Fruit fly (Drosophila melanogaster) whole organism, embryonic: Measurements from ENCODE around the gene CG11000.

Experiments
- ATbp ChIP-seq: fragments of 200-800 bp; sonication (Bioruptor generic); optimal IDR thresholded peaks from 2 replicates; lab custom pipeline; 2017; ENCODE audit warnings: missing biosample characterization, mild to moderate bottlenecking, missing genetic modification characterization, missing genetic modification reagents
- Blimp-1 ChIP-seq: fragments of 200-800 bp; sonication (Bioruptor generic); optimal IDR thresholded peaks from 3 replicates; lab custom pipeline; 2018; ENCODE audit warnings: missing biosample characterization, missing genetic modification characterization, mild to moderate bottlenecking, moderate library complexity, missing genetic modification reagents
- C15 ChIP-seq: fragments of 200-800 bp; sonication (Bioruptor generic); IDR thresholded peaks from 3 replicates; pipeline ENCODE4 v1.3.6; 2022; ENCODE audit warnings: missing biosample characterization, missing genetic modification characterization
- CG10147 ChIP-seq: fragments of 200-800 bp; sonication (Bioruptor generic); optimal IDR thresholded peaks from 2 replicates; lab custom pipeline; 2019; ENCODE audit warnings: missing biosample characterization, mild to moderate bottlenecking, missing genetic modification characterization, moderate library complexity
- CG10321 ChIP-seq: fragments of 200-800 bp; sonication (Bioruptor generic); IDR thresholded peaks from 2 replicates; pipeline ENCODE4 v1.3.6; 2022; ENCODE audit warnings: missing biosample characterization, missing genetic modification characterization
- CG11696 ChIP-seq: fragments of 200-800 bp; sonication (Bioruptor generic); IDR thresholded peaks from 2 replicates; pipeline ENCODE4 v1.3.6; 2022; ENCODE audit warnings: missing biosample characterization, missing genetic modification characterization
- CG12769 ChIP-seq: fragments of 200-800 bp; sonication (Bioruptor generic); optimal IDR thresholded peaks from 2 replicates; lab custom pipeline; 2019; ENCODE audit warnings: missing biosample characterization, mild to moderate bottlenecking, missing genetic modification characterization, moderate library complexity
- CG14860 ChIP-seq: fragments of 200-800 bp; sonication (Bioruptor generic); IDR thresholded peaks from 3 replicates; pipeline ENCODE4 v1.3.6; 2022; ENCODE audit warnings: missing biosample characterization, missing genetic modification characterization; ENCODE audit not compliant: partially characterized antibody
- CG16779 ChIP-seq: fragments of 200-800 bp; sonication (Bioruptor generic); IDR thresholded peaks from 2 replicates; pipeline ENCODE4 v1.3.6; 2022; ENCODE audit warnings: missing biosample characterization, missing genetic modification characterization
- CG16863 ChIP-seq: fragments of 200-800 bp; sonication (Bioruptor generic); optimal IDR thresholded peaks from 3 replicates; lab custom pipeline; 2016; ENCODE audit warnings: missing biosample characterization, missing genetic modification characterization
- CG17328 ChIP-seq: fragments of 200-800 bp; sonication (Bioruptor generic); IDR thresholded peaks from 2 replicates; pipeline ENCODE4 v1.3.6; 2022; ENCODE audit warnings: missing biosample characterization, missing genetic modification characterization
- CG17568 ChIP-seq: fragments of 200-800 bp; sonication (Bioruptor generic); optimal IDR thresholded peaks from 2 replicates; lab custom pipeline; 2018; ENCODE audit warnings: missing biosample characterization, mild to moderate bottlenecking, missing genetic modification characterization, moderate library complexity
- CG1792 ChIP-seq: fragments of 200-800 bp; sonication (Bioruptor generic); optimal IDR thresholded peaks from 2 replicates; lab custom pipeline; 2016; ENCODE audit warnings: missing biosample characterization, missing genetic modification characterization
- CG3065 ChIP-seq: fragments of 200-800 bp; sonication (Bioruptor generic); optimal IDR thresholded peaks from 2 replicates; lab custom pipeline; 2016; ENCODE audit warnings: missing biosample characterization, missing genetic modification characterization
- CG33213 ChIP-seq: fragments of 200-800 bp; sonication (Bioruptor generic); optimal IDR thresholded peaks from 3 replicates; lab custom pipeline; 2016; ENCODE audit warnings: missing biosample characterization, missing genetic modification characterization
- CG3838 ChIP-seq: fragments of 200-800 bp; sonication (Bioruptor generic); optimal IDR thresholded peaks from 3 replicates; lab custom pipeline; 2016; ENCODE audit warnings: missing biosample characterization, missing genetic modification characterization
- CG4617 ChIP-seq: fragments of 200-800 bp; sonication (Bioruptor generic); optimal IDR thresholded peaks from 3 replicates; lab custom pipeline; 2016; ENCODE audit warnings: missing biosample characterization, missing genetic modification characterization, borderline replicate concordance
- CG7556 ChIP-seq: fragments of 200-800 bp; sonication (Bioruptor generic); optimal IDR thresholded peaks from 2 replicates; lab custom pipeline; 2017; ENCODE audit warnings: missing biosample characterization, mild to moderate bottlenecking, missing genetic modification characterization
- CG7786 ChIP-seq: fragments of 200-800 bp; sonication (Bioruptor generic); optimal IDR thresholded peaks from 2 replicates; lab custom pipeline; 2016; ENCODE audit warnings: missing biosample characterization, missing genetic modification characterization
- CG7987 ChIP-seq: fragments of 200-800 bp; sonication (Bioruptor generic); optimal IDR thresholded peaks from 2 replicates; lab custom pipeline; 2018; ENCODE audit warnings: missing biosample characterization, mild to moderate bottlenecking, missing genetic modification characterization, moderate library complexity
- Dek ChIP-seq: fragments of 200-800 bp; sonication (Bioruptor generic); optimal IDR thresholded peaks from 3 replicates; lab custom pipeline; 2019; ENCODE audit warnings: missing biosample characterization, mild to moderate bottlenecking, missing genetic modification characterization, moderate library complexity
- Dp ChIP-seq: fragments of 200-800 bp; sonication (Bioruptor generic); optimal IDR thresholded peaks from 2 replicates; lab custom pipeline; 2018; ENCODE audit warnings: missing biosample characterization, mild to moderate bottlenecking, missing genetic modification characterization, moderate library complexity
- ERR ChIP-seq: fragments of 200-800 bp; sonication (Bioruptor generic); optimal IDR thresholded peaks from 2 replicates; lab custom pipeline; 2016; ENCODE audit warnings: missing biosample characterization, missing genetic modification characterization
- Fer3 ChIP-seq: fragments of 200-800 bp; sonication (Bioruptor generic); optimal IDR thresholded peaks from 2 replicates; lab custom pipeline; 2018; ENCODE audit warnings: missing biosample characterization, mild to moderate bottlenecking, missing genetic modification characterization, moderate library complexity
- HLH3B ChIP-seq: fragments of 200-800 bp; sonication (Bioruptor generic); IDR thresholded peaks from 2 replicates; pipeline ENCODE4 v1.3.6; 2022; ENCODE audit warnings: missing biosample characterization, missing genetic modification characterization
- Med ChIP-seq: fragments of 200-800 bp; sonication (Bioruptor generic); peaks from one replicate; lab custom pipeline; 2016; ENCODE audit warnings: missing biosample characterization, missing genetic modification characterization, mild to moderate bottlenecking, inconsistent platforms, moderate library complexity
- Mes4 ChIP-seq: fragments of 200-800 bp; sonication (Bioruptor generic); optimal IDR thresholded peaks from 2 replicates; lab custom pipeline; 2016; ENCODE audit warnings: missing biosample characterization, missing genetic modification characterization
- NFAT ChIP-seq: fragments of 200-800 bp; sonication (Bioruptor generic); IDR thresholded peaks from 2 replicates; pipeline ENCODE4 v1.3.6; 2022; ENCODE audit warnings: missing biosample characterization, missing genetic modification characterization
- Oli ChIP-seq: fragments of 200-800 bp; sonication (Bioruptor generic); optimal IDR thresholded peaks from 2 replicates; lab custom pipeline; 2018; ENCODE audit warnings: missing biosample characterization, mild to moderate bottlenecking, missing genetic modification characterization, moderate library complexity
- Optix ChIP-seq: fragments of 200-800 bp; sonication (Bioruptor generic); IDR thresholded peaks from 3 replicates; pipeline ENCODE4 v1.3.6; 2022; ENCODE audit warnings: missing biosample characterization, missing genetic modification characterization
- Ptx1 ChIP-seq: fragments of 200-800 bp; sonication (Bioruptor generic); IDR thresholded peaks from 2 replicates; pipeline ENCODE4 v1.3.6; 2022; ENCODE audit warnings: missing biosample characterization, missing genetic modification characterization
- Scr ChIP-seq: fragments of 200-800 bp; sonication (Bioruptor generic); IDR thresholded peaks from 2 replicates; pipeline ENCODE4 v1.3.6; 2022; ENCODE audit warnings: missing biosample characterization, missing genetic modification characterization; ENCODE audit not compliant: partially characterized antibody
- ase ChIP-seq: fragments of 200-800 bp; sonication (Bioruptor generic); IDR thresholded peaks from 3 replicates; pipeline ENCODE4 v1.3.6; 2022; ENCODE audit warnings: missing biosample characterization, missing genetic modification characterization
- ash1 ChIP-seq: fragments of 200-800 bp; sonication (Bioruptor generic); optimal IDR thresholded peaks from 2 replicates; lab custom pipeline; 2018; ENCODE audit warnings: missing biosample characterization, mild to moderate bottlenecking, missing genetic modification characterization
- chif ChIP-seq, 2 experiments: fragments of 200-800 bp; sonication (Bioruptor generic); optimal IDR thresholded peaks; 3 replicates each; lab custom pipeline; 2016; ENCODE audit warnings: missing biosample characterization in 2 of 2, missing genetic modification characterization in 2 of 2
- dysf ChIP-seq: fragments of 200-800 bp; sonication (Bioruptor generic); IDR thresholded peaks from 3 replicates; pipeline ENCODE4 v1.3.6; 2022; ENCODE audit warnings: missing biosample characterization, missing genetic modification characterization
- ems ChIP-seq: fragments of 200-800 bp; sonication (Bioruptor generic); optimal IDR thresholded peaks from 3 replicates; lab custom pipeline; 2016; ENCODE audit warnings: missing biosample characterization, missing genetic modification characterization
- gcm2 ChIP-seq: fragments of 200-800 bp; sonication (Bioruptor generic); optimal IDR thresholded peaks from 2 replicates; lab custom pipeline; 2016; ENCODE audit warnings: missing biosample characterization, missing genetic modification characterization
- ind ChIP-seq: fragments of 200-800 bp; sonication (Bioruptor generic); optimal IDR thresholded peaks from 3 replicates; lab custom pipeline; 2016; ENCODE audit warnings: missing biosample characterization, missing genetic modification characterization
- mirr ChIP-seq: fragments of 200-800 bp; sonication (Bioruptor generic); optimal IDR thresholded peaks from 3 replicates; lab custom pipeline; 2018; ENCODE audit warnings: missing biosample characterization, mild to moderate bottlenecking, missing genetic modification characterization
- pan ChIP-seq, 4 experiments: fragments of >200 bp in 3 of 4; fragments of 200-800 bp in 1 of 4; sonication (Bioruptor generic) in 1 of 4; optimal IDR thresholded peaks in 3 of 4; IDR thresholded peaks in 1 of 4; 2 replicates each; pipeline versions ENCODE4 v1.3.6 to Lab custom; 2017 to 2022; ENCODE audit warnings: missing biosample characterization in 2 of 4, missing genetic modification characterization in 2 of 4, mixed read lengths in 1 of 4
- peb ChIP-seq: fragments of 200-800 bp; sonication (Bioruptor generic); IDR thresholded peaks from 2 replicates; pipeline ENCODE4 v1.3.6; 2022; ENCODE audit warnings: missing biosample characterization, missing genetic modification characterization
- pfk ChIP-seq: fragments of 200-800 bp; sonication (Bioruptor generic); optimal IDR thresholded peaks from 2 replicates; lab custom pipeline; 2018; ENCODE audit warnings: missing biosample characterization, mild to moderate bottlenecking, missing genetic modification characterization, moderate library complexity
- scrt ChIP-seq: fragments of 200-800 bp; sonication (Bioruptor generic); optimal IDR thresholded peaks from 2 replicates; lab custom pipeline; 2018; ENCODE audit warnings: missing biosample characterization, mild to moderate bottlenecking, missing genetic modification characterization, moderate library complexity
- seq ChIP-seq: fragments of 200-800 bp; sonication (Bioruptor generic); IDR thresholded peaks from 2 replicates; pipeline ENCODE4 v1.3.6; 2022; ENCODE audit warnings: missing biosample characterization, missing genetic modification characterization
- slbo ChIP-seq: fragments of 200-800 bp; sonication (Bioruptor generic); IDR thresholded peaks from 2 replicates; pipeline ENCODE4 v1.3.6; 2022; ENCODE audit warnings: missing biosample characterization, missing genetic modification characterization
- tap ChIP-seq: fragments of 200-800 bp; optimal IDR thresholded peaks from 3 replicates; lab custom pipeline; 2019; ENCODE audit warnings: missing biosample characterization, mild to moderate bottlenecking, missing genetic modification characterization, moderate library complexity
- tin ChIP-seq: fragments of 200-800 bp; sonication (Bioruptor generic); optimal IDR thresholded peaks from 3 replicates; lab custom pipeline; 2016; ENCODE audit warnings: missing biosample characterization, missing genetic modification characterization

CG11000 gene

DNA sequence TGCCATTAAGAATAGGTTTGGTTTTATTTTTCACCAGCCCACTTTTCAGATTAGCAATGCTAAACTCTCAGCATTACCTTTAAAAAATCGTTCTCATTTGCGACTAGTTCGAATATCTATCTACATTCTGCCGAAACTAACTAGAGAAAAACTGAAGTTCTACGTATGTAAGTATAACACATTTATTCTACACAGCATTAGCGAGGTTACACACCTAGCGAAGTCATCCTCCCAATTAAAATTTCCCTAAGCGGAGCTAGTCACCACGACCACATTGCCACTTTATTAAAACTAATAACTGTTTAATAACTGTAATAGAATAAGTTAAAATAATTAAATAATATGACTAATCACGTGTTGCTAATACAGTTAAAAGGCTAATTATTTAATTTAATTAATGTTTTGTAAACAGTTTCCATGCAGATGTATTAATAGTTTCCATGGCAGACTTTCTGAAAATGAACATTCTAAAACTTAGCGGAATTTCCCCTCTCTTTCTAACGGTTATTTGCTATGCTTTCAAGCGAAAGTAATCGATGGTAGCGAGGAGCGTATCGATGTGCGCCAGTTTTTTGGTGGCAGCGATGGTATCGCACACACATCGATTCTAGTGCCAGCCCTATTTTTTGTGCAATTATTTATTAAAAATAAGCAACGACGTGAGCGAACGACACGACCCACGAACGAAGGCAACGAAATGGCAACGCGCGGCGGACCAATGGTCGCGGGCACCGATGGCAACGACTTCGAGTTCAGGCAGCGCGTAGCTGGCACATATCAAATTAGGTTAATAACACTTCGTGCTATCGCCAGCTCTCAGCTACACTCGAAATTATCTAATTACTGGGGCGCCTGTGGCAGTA lies 23.2 kb upstream of the CG11000 start, which contains the start of gene jagn (continued):
- TF ChIP-seq tin (GFP tag; lab: Kevin White, UChicago): peak; percentile 58
- peak; percentile 59 for TF ChIP-seq CG7786 (GFP tag; lab: Kevin White, UChicago)
- peak; percentile 44 for TF ChIP-seq tap (tag; lab: Kevin White, UChicago)
- peak; percentile 51 for TF ChIP-seq Dp
- peak; percentile 40; the same call in 1 of the 2 replicates for TF ChIP-seq CG10321 (GFP tag; lab: Robert Waterston, UW)
- no peak for TF ChIP-seq ash1 (GFP tag; lab: Kevin White, UChicago)
- TF ChIP-seq ATbp (GFP tag; lab: Kevin White, UChicago): no peak
- peak; percentile 91 for TF ChIP-seq NFAT (GFP tag; lab: Robert Waterston, UW)
- peak; percentile 61 for TF ChIP-seq CG3838 (GFP tag; lab: Kevin White, UChicago)
- peak; percentile 35 for TF ChIP-seq CG1792 (GFP tag; lab: Kevin White, UChicago)
- TF ChIP-seq Blimp-1 (GFP tag; lab: Kevin White, UChicago): peak; percentile 61
- TF ChIP-seq ERR (GFP tag; lab: Kevin White, UChicago): peak; percentile 10
- TF ChIP-seq Oli (tag; lab: Kevin White, UChicago): peak; percentile 34
- peak; percentile 29 for TF ChIP-seq scrt (GFP tag; lab: Kevin White, UChicago)
- no peak for TF ChIP-seq pan (optimal IDR thresholded peaks at IDR 0.05; lab: Kevin White, UChicago)
- peak in 1 of 2 experiments; percentile 63 for TF ChIP-seq pan (GFP tag; optimal IDR thresholded peaks at IDR 0.05 in 1 of 2, IDR thresholded peaks at IDR 0.05 in 1 of 2)
- peak in 1 of 2 experiments; percentile 33 for TF ChIP-seq chif (GFP tag; optimal IDR thresholded peaks at IDR 0.05; lab: Kevin White, UChicago)
- TF ChIP-seq Mes4 (GFP tag; lab: Kevin White, UChicago): peak; percentile 56
- peak; percentile 78 for TF ChIP-seq CG4617 (GFP tag; lab: Kevin White, UChicago)
- TF ChIP-seq CG17328: peak; percentile 56
- TF ChIP-seq Dek (tag; lab: Kevin White, UChicago): peak; percentile 60
- TF ChIP-seq CG14860 (GFP tag; lab: Robert Waterston, UW): peak; percentile 99
- no peak for TF ChIP-seq C15 (GFP tag; lab: Robert Waterston, UW)
- peak; percentile 99 for TF ChIP-seq Scr (GFP tag; lab: Robert Waterston, UW)
- TF ChIP-seq Ptx1 (GFP tag; lab: Robert Waterston, UW): peak; percentile 63
- no peak for TF ChIP-seq CG10147 (GFP tag; lab: Kevin White, UChicago)
- TF ChIP-seq Med (GFP tag; lab: Kevin White, UChicago): peak; percentile 97
- peak; percentile 60 for TF ChIP-seq ind (GFP tag; lab: Kevin White, UChicago)
- TF ChIP-seq CG17568: no peak
- 0 out of 2 replicates have a peak, but pooled peaks have one; percentile 29 for TF ChIP-seq HLH3B (GFP tag; lab: Robert Waterston, UW)
- TF ChIP-seq Optix (GFP tag; lab: Robert Waterston, UW): peak; percentile 53; the same call in 1 of the 3 replicates
- TF ChIP-seq slbo (GFP tag; lab: Robert Waterston, UW): peak; percentile 91
- 0 out of 2 replicates have a peak, but pooled peaks have one; percentile 27 for TF ChIP-seq CG16779 (GFP tag; lab: Robert Waterston, UW)
- no peak for TF ChIP-seq CG11696 (GFP tag; lab: Robert Waterston, UW)
- no peak for TF ChIP-seq peb (GFP tag; lab: Robert Waterston, UW)
- no peak for TF ChIP-seq CG3065 (GFP tag; lab: Kevin White, UChicago)
- TF ChIP-seq Fer3: peak; percentile 62
- TF ChIP-seq seq (GFP tag; lab: Robert Waterston, UW): no peak
- TF ChIP-seq CG16863 (GFP tag; lab: Kevin White, UChicago): peak; percentile 45
- no peak for TF ChIP-seq mirr (GFP tag; lab: Kevin White, UChicago)
- peak; percentile 63; the same call in 2 of the 3 replicates for TF ChIP-seq dysf (GFP tag; lab: Robert Waterston, UW)
- no peak for TF ChIP-seq pfk (GFP tag; lab: Kevin White, UChicago)
- TF ChIP-seq CG7987 (GFP tag; lab: Kevin White, UChicago): peak; percentile 78
- peak; percentile 4 for TF ChIP-seq gcm2 (GFP tag; lab: Kevin White, UChicago)
- TF ChIP-seq CG7556 (GFP tag; lab: Kevin White, UChicago): peak; percentile 2
- no peak for TF ChIP-seq ase (GFP tag; lab: Robert Waterston, UW)
- TF ChIP-seq ems: peak; percentile 60
- peak; percentile 43 for TF ChIP-seq CG33213 (GFP tag; lab: Kevin White, UChicago)
- TF ChIP-seq CG12769 (tag; lab: Kevin White, UChicago): no peak
